Worm (Caenorhabditis elegans) whole organism, early embryonic: ENCODE data around the gene C01G12.3.

ENCODE experiments used
- B0310.2 ChIP-seq: sonication (generic microtip); optimal IDR thresholded peaks from 2 replicates; lab custom pipeline; 2016; ENCODE audit warnings: mild to moderate bottlenecking, missing genetic modification characterization, missing compliant biosample characterization
- F13C5.2 ChIP-seq: sonication (generic microtip); optimal IDR thresholded peaks from 2 replicates; lab custom pipeline; 2017; ENCODE audit warnings: mild to moderate bottlenecking, missing genetic modification characterization, inconsistent platforms, missing compliant biosample characterization
- aly-1 ChIP-seq: sonication (generic microtip); optimal IDR thresholded peaks from 2 replicates; lab custom pipeline; 2016; ENCODE audit warnings: missing genetic modification characterization, missing compliant biosample characterization
- ama-1 ChIP-seq: fragments of 150-350 bp; optimal IDR thresholded peaks from 2 replicates; lab custom pipeline; 2014
- ceh-13 ChIP-seq: fragments of 200-800 bp; sonication (Bioruptor generic); optimal IDR thresholded peaks from 2 replicates; lab custom pipeline; 2018; ENCODE audit warnings: mild to moderate bottlenecking, missing genetic modification characterization, missing compliant biosample characterization
- ceh-36 ChIP-seq: sonication (generic microtip); optimal IDR thresholded peaks from 2 replicates; lab custom pipeline; 2016; ENCODE audit warnings: missing genetic modification characterization, inconsistent platforms, missing compliant biosample characterization
- ets-7 ChIP-seq: sonication (generic microtip); optimal IDR thresholded peaks from 2 replicates; lab custom pipeline; 2016; ENCODE audit warnings: missing genotype, missing genetic modification characterization, missing compliant biosample characterization
- flt-1 ChIP-seq: fragments of 200-800 bp; sonication (Bioruptor generic); IDR thresholded peaks from 2 replicates; pipeline ENCODE4 v1.3.6; 2022; ENCODE audit warnings: missing genetic modification characterization, missing compliant biosample characterization
- hmbx-1 ChIP-seq: sonication (generic microtip); optimal IDR thresholded peaks from 2 replicates; lab custom pipeline; 2016; ENCODE audit warnings: mild to moderate bottlenecking, missing genetic modification characterization, missing compliant biosample characterization
- hmg-4 ChIP-seq: fragments of 200-800 bp; sonication (Bioruptor generic); optimal IDR thresholded peaks from 2 replicates; lab custom pipeline; 2018; ENCODE audit warnings: mild to moderate bottlenecking, missing genetic modification characterization, missing compliant biosample characterization
- hnd-1 ChIP-seq: sonication (generic microtip); optimal IDR thresholded peaks from 2 replicates; lab custom pipeline; 2016; ENCODE audit warnings: missing genetic modification characterization, missing compliant biosample characterization
- pes-1 ChIP-seq: fragments of 200-800 bp; sonication (Bioruptor generic); IDR thresholded peaks from 2 replicates; pipeline ENCODE4 v1.3.6; 2022; ENCODE audit warnings: missing genetic modification reagents, missing genetic modification characterization, missing compliant biosample characterization
- scrt-1 ChIP-seq: fragments of 200-800 bp; sonication (Bioruptor generic); IDR thresholded peaks from 2 replicates; pipeline ENCODE4 v1.3.6; 2022; ENCODE audit warnings: missing genetic modification characterization, missing compliant biosample characterization
- sea-1 ChIP-seq: fragments of 200-800 bp; sonication (Bioruptor generic); conservative IDR thresholded peaks from 2 replicates; pipeline ENCODE4 v1.3.6; 2022; ENCODE audit warnings: missing genetic modification characterization, missing compliant biosample characterization
- tbx-11 ChIP-seq: fragments of 200-800 bp; sonication (Bioruptor generic); IDR thresholded peaks from 2 replicates; pipeline ENCODE4 v1.3.6; 2022; ENCODE audit warnings: missing genetic modification characterization, missing compliant biosample characterization
- tbx-37 ChIP-seq: fragments of 200-800 bp; sonication (Bioruptor generic); conservative IDR thresholded peaks from 2 replicates; pipeline ENCODE4 v1.3.6; 2022; ENCODE audit warnings: missing genetic modification reagents, missing genetic modification characterization, missing compliant biosample characterization
- tra-4 ChIP-seq: sonication (generic microtip); optimal IDR thresholded peaks from 2 replicates; lab custom pipeline; 2017; ENCODE audit warnings: missing genetic modification characterization, missing compliant biosample characterization

Gene C01G12.3

DNA sequence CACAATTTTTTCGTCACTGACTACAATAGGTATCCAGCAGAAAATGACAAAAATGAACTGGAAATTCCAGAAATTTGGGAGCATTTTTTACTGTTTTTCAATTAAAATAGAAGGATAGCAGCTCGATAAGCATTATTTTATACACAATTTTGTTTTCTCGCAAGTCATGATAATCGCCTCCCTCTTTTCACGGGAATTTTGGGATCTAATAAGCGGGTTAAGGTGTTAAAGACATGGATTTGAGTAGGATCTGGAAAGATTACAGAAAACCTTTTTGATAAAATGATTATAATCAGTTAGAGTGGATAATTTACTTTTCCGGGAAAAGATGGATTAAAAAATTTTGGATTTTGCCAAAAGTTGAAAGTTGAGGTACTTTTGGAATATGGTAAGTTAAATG is 33.4 kb downstream of the C01G12.3 start, which contains the start of gene gcy-29:
TSS of gene gcy-29 (minus strand) at position 101 of the 400 bp plus-strand sequence.
- TF ChIP-seq ceh-13 (GFP tag; lab: Kevin White, UChicago) (no peak), sea-1 (GFP tag; lab: Robert Waterston, UW) (no peak), ama-1 (lab: Kevin White, UChicago) (no peak), flt-1 (GFP tag; lab: Robert Waterston, UW) (no peak), tbx-11 (GFP tag; lab: Robert Waterston, UW) (no peak), B0310.2 (no peak), pes-1 (GFP tag; lab: Robert Waterston, UW) (no peak), tbx-37 (GFP tag; lab: Robert Waterston, UW) (no peak), scrt-1 (GFP tag; lab: Robert Waterston, UW) (no peak), hmg-4 (GFP tag; lab: Kevin White, UChicago) (no peak), F13C5.2 (tag; lab: Kevin White, UChicago) (no peak), ceh-36 (no peak), hnd-1 (tag; lab: Kevin White, UChicago) (no peak), tra-4 (no peak), hmbx-1 (tag; lab: Kevin White, UChicago) (no peak), ets-7 (no peak), aly-1 (no peak)

DNA sequence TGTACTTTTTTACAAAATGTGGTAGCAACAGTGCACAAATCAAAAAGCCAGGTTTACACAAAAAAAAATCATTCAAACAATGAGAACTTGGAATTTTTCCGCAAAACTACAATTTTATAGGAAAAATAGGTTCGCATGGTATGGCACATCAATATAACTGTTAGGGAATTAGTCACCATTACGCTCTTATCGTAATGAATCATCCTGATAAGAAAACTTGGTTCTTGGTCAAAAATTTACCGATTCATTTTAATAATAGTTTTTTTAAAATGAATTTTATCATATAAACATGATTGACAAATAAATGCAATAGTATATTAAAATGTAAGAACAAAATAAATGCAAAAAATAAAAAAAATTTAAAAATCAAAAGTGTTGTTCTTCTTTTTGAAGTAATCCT is 41.6 kb downstream of the C01G12.3 start:
- TF ChIP-seq aly-1, result no peak
- TF ChIP-seq tbx-37 (GFP tag; lab: Robert Waterston, UW), result no peak
- no peak for TF ChIP-seq pes-1 (GFP tag; lab: Robert Waterston, UW)
- TF ChIP-seq hmbx-1 (tag; lab: Kevin White, UChicago), result no peak
- TF ChIP-seq hnd-1 (tag; lab: Kevin White, UChicago), result no peak
- no peak for TF ChIP-seq scrt-1 (GFP tag; lab: Robert Waterston, UW)
- TF ChIP-seq ceh-13 (GFP tag; lab: Kevin White, UChicago), result no peak
- no peak for TF ChIP-seq hmg-4 (GFP tag; lab: Kevin White, UChicago)
- TF ChIP-seq B0310.2, result no peak
- TF ChIP-seq tbx-11 (GFP tag; lab: Robert Waterston, UW), result no peak
- TF ChIP-seq F13C5.2 (tag; lab: Kevin White, UChicago), result no peak
- no peak for TF ChIP-seq ets-7
- TF ChIP-seq tra-4, result no peak
- no peak for TF ChIP-seq flt-1 (GFP tag; lab: Robert Waterston, UW)
- no peak for TF ChIP-seq ama-1 (lab: Kevin White, UChicago)
- TF ChIP-seq sea-1 (GFP tag; lab: Robert Waterston, UW), result no peak
- no peak for TF ChIP-seq ceh-36

DNA sequence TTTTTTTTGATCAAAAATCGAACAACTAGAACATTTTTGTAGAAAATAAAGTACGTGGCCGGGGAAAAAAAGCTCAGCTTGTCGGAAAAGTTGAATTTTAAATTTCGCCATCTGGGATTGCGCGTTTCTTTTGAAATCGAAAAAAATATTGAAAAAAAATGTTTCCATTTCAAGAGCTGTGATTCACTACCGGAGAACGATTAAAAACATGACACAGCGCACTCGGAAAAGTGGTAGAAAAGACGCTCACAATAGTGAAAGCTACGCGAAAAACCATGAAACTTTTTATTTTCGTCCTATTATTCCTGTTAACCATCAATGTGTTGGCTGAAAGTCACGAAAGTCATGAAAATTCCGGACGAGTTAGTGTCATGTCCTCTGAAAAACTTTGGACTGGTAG is 44.4 kb downstream of the C01G12.3 start, which contains the start of the genes clec-147 and C04H5.7:
TSS of gene clec-147 (minus strand) at position 101 of the 400 bp plus-strand sequence.
TSS of gene C04H5.7 (plus strand) at position 219 of the 400 bp plus-strand sequence.
- TF ChIP-seq aly-1 (no peak), hnd-1 (tag; lab: Kevin White, UChicago) (no peak), tbx-37 (GFP tag; lab: Robert Waterston, UW) (no peak), ceh-36 (no peak), hmg-4 (GFP tag; lab: Kevin White, UChicago) (no peak), ceh-13 (GFP tag; lab: Kevin White, UChicago) (no peak), tbx-11 (GFP tag; lab: Robert Waterston, UW) (no peak), ets-7 (no peak), pes-1 (GFP tag; lab: Robert Waterston, UW) (no peak), F13C5.2 (tag; lab: Kevin White, UChicago) (no peak), ama-1 (lab: Kevin White, UChicago) (no peak), sea-1 (GFP tag; lab: Robert Waterston, UW) (no peak), flt-1 (GFP tag; lab: Robert Waterston, UW) (no peak), hmbx-1 (tag; lab: Kevin White, UChicago) (no peak), scrt-1 (GFP tag; lab: Robert Waterston, UW) (no peak)

DNA sequence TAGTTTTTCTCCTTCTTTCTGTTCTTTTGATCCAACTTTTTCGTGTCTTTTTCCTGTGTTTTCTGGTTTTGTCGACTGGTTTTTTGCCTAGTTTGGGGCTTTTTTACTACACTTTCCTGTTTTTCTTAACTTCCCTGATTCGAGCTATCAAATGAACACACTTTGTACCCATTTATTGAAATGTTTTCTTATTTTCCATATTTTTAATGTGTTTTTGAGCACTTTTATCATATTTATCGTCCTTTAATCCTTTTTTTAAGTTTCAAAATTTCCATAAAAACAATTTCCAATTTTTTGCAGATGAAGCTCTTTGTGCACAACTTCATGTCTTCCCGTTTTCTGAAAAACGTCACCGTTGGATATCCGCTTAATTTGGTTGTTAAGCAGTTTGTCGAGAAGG is 48.1 kb downstream of the C01G12.3 start, which contains the start of gene C04H5.1:
TSS of gene C04H5.1 (plus strand) at position 301 of the 400 bp plus-strand sequence.
- TF ChIP-seq tbx-37 (GFP tag; lab: Robert Waterston, UW), result no peak
- TF ChIP-seq hmg-4 (GFP tag; lab: Kevin White, UChicago), result no peak
- TF ChIP-seq F13C5.2 (tag; lab: Kevin White, UChicago), result no peak
- TF ChIP-seq ama-1 (lab: Kevin White, UChicago), result no peak
- no peak for TF ChIP-seq ceh-13 (GFP tag; lab: Kevin White, UChicago)
- no peak for TF ChIP-seq scrt-1 (GFP tag; lab: Robert Waterston, UW)
- no peak for TF ChIP-seq flt-1 (GFP tag; lab: Robert Waterston, UW)
